Worm (Caenorhabditis elegans): ENCODE data around the gene pax-1.

Gene pax-1

ce11 chrV:8178914-8179542, 45.7 kb upstream of the pax-1 start, which contains the start of gene srp-7 (continued):
- no peak for TF ChIP-seq B0019.2 (GFP tag; conservative IDR thresholded peaks at IDR 0.05)
- no peak for TF ChIP-seq lsy-27 (tag; optimal IDR thresholded peaks at IDR 0.05; ENCODE audit: borderline replicate concordance, insufficient read depth)
- no peak for TF ChIP-seq ztf-6 (GFP tag; IDR thresholded peaks at IDR 0.05)
- no peak for TF ChIP-seq F52B5.7 (tag; optimal IDR thresholded peaks at IDR 0.05)
- 0 out of 2 replicates have a peak, but pooled peaks have one; percentile 28 for TF ChIP-seq madf-6 (GFP tag; IDR thresholded peaks at IDR 0.05)
- TF ChIP-seq F39B2.1 (GFP tag; IDR thresholded peaks at IDR 0.05): no peak
- peak; percentile 26 for TF ChIP-seq ztf-26 (tag; optimal IDR thresholded peaks at IDR 0.05)
- no peak for TF ChIP-seq somi-1 (GFP tag; optimal IDR thresholded peaks at IDR 0.05)
- 0 out of 2 replicates have a peak, but pooled peaks have one; percentile 20 for TF ChIP-seq C06A6.2 (GFP tag; conservative IDR thresholded peaks at IDR 0.05)
- no peak for TF ChIP-seq madf-10 (tag; optimal IDR thresholded peaks at IDR 0.05)
- no peak for TF ChIP-seq snpc-1.1 (tag; optimal IDR thresholded peaks at IDR 0.05; ENCODE audit: insufficient read depth)
- no peak for TF ChIP-seq K12H6.12 (tag; optimal IDR thresholded peaks at IDR 0.05)
- TF ChIP-seq rcor-1 (GFP tag; IDR thresholded peaks at IDR 0.05): no peak
- no peak for TF ChIP-seq snpc-4 (GFP tag; optimal IDR thresholded peaks at IDR 0.05)
- TF ChIP-seq snpc-4 (tag; optimal IDR thresholded peaks at IDR 0.05): no peak
- no peak for TF ChIP-seq nfya-1 (tag; optimal IDR thresholded peaks at IDR 0.05; ENCODE audit: borderline replicate concordance, insufficient read depth)
- TF ChIP-seq F23B12.7 (tag; optimal IDR thresholded peaks at IDR 0.05; ENCODE audit: insufficient read depth): no peak
- no peak for TF ChIP-seq sdz-38 (tag; optimal IDR thresholded peaks at IDR 0.05)
- TF ChIP-seq ceh-40 (GFP tag; IDR thresholded peaks at IDR 0.05): no peak
- peak; percentile 89 for TF ChIP-seq ceh-100 (GFP tag; IDR thresholded peaks at IDR 0.05)
- TF ChIP-seq ZK185.1 (tag; optimal IDR thresholded peaks at IDR 0.05; ENCODE audit: poor library complexity, severe bottlenecking): no peak
- no peak for TF ChIP-seq tlf-1 (GFP tag; optimal IDR thresholded peaks at IDR 0.05)
- no peak for TF ChIP-seq dpff-1 (tag; optimal IDR thresholded peaks at IDR 0.05)

- peak; percentile 64; the same call in 1 of the 2 replicates for TF ChIP-seq mcd-1 (GFP tag; IDR thresholded peaks at IDR 0.05)
These were observed 44.0 kb upstream of the pax-1 start for ce11 chrV:8180745-8181144.

ce11 chrV:8183384-8183783, 41.4 kb upstream of the pax-1 start, which contains the start of gene srp-8:
Gene srp-8, plus strand, starts transcription at chrV:8183684.
- no peak for TF ChIP-seq hlh-12 (tag; optimal IDR thresholded peaks at IDR 0.05)
- TF ChIP-seq cebp-1 (GFP tag; IDR thresholded peaks at IDR 0.05): peak; percentile 59; the same call in 1 of the 2 replicates
- no peak for TF ChIP-seq cebp-1 (tag; optimal IDR thresholded peaks at IDR 0.05)

ce11 chrV:8185737-8186136, 39.0 kb upstream of the pax-1 start, which contains the start of gene F20D6.2:
Gene F20D6.2, plus strand, starts transcription at chrV:8186037.
- TF ChIP-seq F57C9.4 (tag; optimal IDR thresholded peaks at IDR 0.05) (no peak), him-1 (tag; optimal IDR thresholded peaks at IDR 0.05) (no peak), K12H6.12 (tag; optimal IDR thresholded peaks at IDR 0.05) (no peak)

ce11 chrV:8188421-8188820, 36.3 kb upstream of the pax-1 start, which contains the start of gene F20D6.15:
Gene F20D6.15, minus strand, starts transcription at chrV:8188467.
- no peak for TF ChIP-seq nhr-179 (tag; optimal IDR thresholded peaks at IDR 0.05)
- TF ChIP-seq dpl-1 (GFP tag; optimal IDR thresholded peaks at IDR 0.05): no peak
- no peak for TF ChIP-seq nhr-80 (tag; optimal IDR thresholded peaks at IDR 0.05)
- no peak for TF ChIP-seq madf-8 (GFP tag; conservative IDR thresholded peaks at IDR 0.05)
- TF ChIP-seq egrh-3 (GFP tag; IDR thresholded peaks at IDR 0.05): no peak
- no peak for TF ChIP-seq nhr-90 (tag; optimal IDR thresholded peaks at IDR 0.05)
- TF ChIP-seq F52B5.7 (tag; optimal IDR thresholded peaks at IDR 0.05): no peak
- no peak for TF ChIP-seq rpc-1 (optimal IDR thresholded peaks at IDR 0.05)
- TF ChIP-seq rpc-1 (tag; optimal IDR thresholded peaks at IDR 0.05): no peak
- no peak for TF ChIP-seq F57C9.4 (tag; optimal IDR thresholded peaks at IDR 0.05)
- no peak for TF ChIP-seq K11D2.4 (GFP tag; IDR thresholded peaks at IDR 0.05)
- TF ChIP-seq rec-8 (tag; optimal IDR thresholded peaks at IDR 0.05): no peak
- TF ChIP-seq efl-1 (GFP tag; optimal IDR thresholded peaks at IDR 0.05): no peak
